Worm (Caenorhabditis elegans): ENCODE results near the gene popl-7.

The popl-7 gene

DNA sequence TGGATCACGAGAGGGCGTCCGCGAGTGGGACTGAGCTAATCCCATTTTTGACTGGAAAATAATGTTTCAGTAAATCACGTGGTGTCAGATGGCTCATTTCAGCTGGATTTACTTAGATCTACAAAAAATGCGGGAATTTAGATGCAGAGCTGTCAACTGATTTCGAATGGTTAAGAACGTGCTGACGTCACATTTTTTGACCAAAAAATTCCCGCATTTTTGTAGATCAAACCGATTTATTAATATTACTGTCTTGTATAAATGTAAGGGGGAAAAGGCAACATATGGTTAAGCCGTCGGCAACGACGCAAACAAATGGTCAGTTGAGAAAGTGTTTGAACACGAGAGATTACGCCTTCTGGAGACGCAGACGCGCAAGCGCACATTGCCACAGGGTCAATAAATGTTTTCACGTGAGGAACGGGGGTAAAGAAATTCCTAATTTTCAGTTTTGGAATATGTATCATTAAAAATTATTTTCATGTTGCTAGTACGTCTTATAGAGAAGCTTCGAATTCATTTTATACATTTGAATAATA, 42.4 kb downstream of the popl-7 start, which contains the start of gene gcl-1:
Gene gcl-1, minus strand, starts transcription at position 51 of the 539 bp plus-strand sequence.
- TF ChIP-seq ama-1 (optimal IDR thresholded peaks at IDR 0.05): no peak
- peak; percentile 55 for TF ChIP-seq hlh-30 (tag; optimal IDR thresholded peaks at IDR 0.05; ENCODE audit: insufficient read depth)
- no peak for TF ChIP-seq madf-2 (tag; optimal IDR thresholded peaks at IDR 0.05)
- TF ChIP-seq pax-1 (tag; optimal IDR thresholded peaks at IDR 0.05): no peak
- no peak for TF ChIP-seq hlh-13 (GFP tag; optimal IDR thresholded peaks at IDR 0.05)
- TF ChIP-seq sox-2 (GFP tag; IDR thresholded peaks at IDR 0.05): no peak
- TF ChIP-seq ceh-24 (tag; optimal IDR thresholded peaks at IDR 0.05): no peak
- no peak for TF ChIP-seq ceh-9 (tag; optimal IDR thresholded peaks at IDR 0.05)
- TF ChIP-seq dmd-4 (tag; optimal IDR thresholded peaks at IDR 0.05; ENCODE audit: borderline replicate concordance): no peak
- TF ChIP-seq unc-55 (GFP tag; optimal IDR thresholded peaks at IDR 0.05): no peak
- TF ChIP-seq hlh-8 (tag; optimal IDR thresholded peaks at IDR 0.05): peak; percentile 13
- no peak for TF ChIP-seq gmeb-2 (tag; optimal IDR thresholded peaks at IDR 0.05)
- TF ChIP-seq nfya-1 (tag; optimal IDR thresholded peaks at IDR 0.05): peak; percentile 11
- no peak for TF ChIP-seq pat-9 (tag; optimal IDR thresholded peaks at IDR 0.05)
- no peak for TF ChIP-seq ceh-48 (tag; optimal IDR thresholded peaks at IDR 0.05)
- TF ChIP-seq pqm-1 (tag; optimal IDR thresholded peaks at IDR 0.05): no peak
- TF ChIP-seq unc-3 (GFP tag; conservative IDR thresholded peaks at IDR 0.05): no peak
- no peak for TF ChIP-seq unc-3 (tag; optimal IDR thresholded peaks at IDR 0.05)

DNA sequence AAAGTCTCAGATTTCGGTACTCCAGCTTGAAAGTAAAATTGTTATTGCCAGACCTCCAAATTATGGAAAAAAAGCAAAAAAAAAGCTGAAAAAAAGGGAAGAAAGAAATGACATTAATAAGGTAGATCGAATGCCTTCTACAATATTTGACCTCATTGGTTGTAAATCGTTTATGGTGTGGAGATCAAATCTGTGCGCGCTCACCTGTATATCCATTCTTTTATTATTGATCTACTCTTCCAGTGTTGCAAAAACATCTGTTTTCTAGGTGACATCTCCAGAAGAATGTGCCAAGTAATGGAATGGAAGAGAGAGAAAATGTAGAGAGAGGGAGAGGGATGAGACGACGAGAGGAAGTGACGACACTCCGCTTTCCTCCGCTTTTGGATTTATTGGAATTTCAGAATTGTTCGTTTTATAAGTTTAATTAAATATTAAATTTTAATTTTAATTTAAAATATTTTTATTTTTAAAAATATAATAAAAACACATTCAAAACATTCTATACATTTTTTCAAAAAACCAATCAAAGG, 45.3 kb downstream of the popl-7 start, which contains the start of the genes pik-1 and aptf-2:
Gene pik-1, plus strand, starts transcription at position 303 of the 533 bp plus-strand sequence.
Gene aptf-2, minus strand, starts transcription at position 313 of the 533 bp plus-strand sequence.
- no peak for TF ChIP-seq ceh-31 (tag; optimal IDR thresholded peaks at IDR 0.05)
- TF ChIP-seq hlh-8 (tag; optimal IDR thresholded peaks at IDR 0.05): no peak
- no peak for TF ChIP-seq syd-9 (tag; optimal IDR thresholded peaks at IDR 0.05)
- no peak for TF ChIP-seq fkh-10 (GFP tag; optimal IDR thresholded peaks at IDR 0.05)
- no peak for TF ChIP-seq odd-2 (tag; optimal IDR thresholded peaks at IDR 0.05)
- no peak for TF ChIP-seq sdc-2 (tag; optimal IDR thresholded peaks at IDR 0.05)
- TF ChIP-seq unc-86 (tag; optimal IDR thresholded peaks at IDR 0.05): no peak
- no peak for TF ChIP-seq nfya-1 (tag; optimal IDR thresholded peaks at IDR 0.05)
- no peak for TF ChIP-seq dve-1 (tag; optimal IDR thresholded peaks at IDR 0.05)
- TF ChIP-seq nhr-232 (tag; optimal IDR thresholded peaks at IDR 0.05): no peak
- no peak for TF ChIP-seq npax-4 (tag; optimal IDR thresholded peaks at IDR 0.05)
- TF ChIP-seq ceh-22 (tag; optimal IDR thresholded peaks at IDR 0.05): no peak
- no peak for TF ChIP-seq ceh-30 (tag; optimal IDR thresholded peaks at IDR 0.05)
- no peak for TF ChIP-seq pha-4 (tag; optimal IDR thresholded peaks at IDR 0.05)
- no peak for TF ChIP-seq pag-3 (tag; optimal IDR thresholded peaks at IDR 0.05; ENCODE audit: borderline replicate concordance)
- TF ChIP-seq T23F11.4 (GFP tag; optimal IDR thresholded peaks at IDR 0.05): no peak
- no peak for TF ChIP-seq K09A11.1 (tag; optimal IDR thresholded peaks at IDR 0.05; ENCODE audit: insufficient read depth)
- TF ChIP-seq fkh-6 (tag; optimal IDR thresholded peaks at IDR 0.05): no peak
- TF ChIP-seq gmeb-2 (tag; optimal IDR thresholded peaks at IDR 0.05): no peak
